ENCODE assay signal across 2 worm cellular contexts in the genomic region with DNA sequence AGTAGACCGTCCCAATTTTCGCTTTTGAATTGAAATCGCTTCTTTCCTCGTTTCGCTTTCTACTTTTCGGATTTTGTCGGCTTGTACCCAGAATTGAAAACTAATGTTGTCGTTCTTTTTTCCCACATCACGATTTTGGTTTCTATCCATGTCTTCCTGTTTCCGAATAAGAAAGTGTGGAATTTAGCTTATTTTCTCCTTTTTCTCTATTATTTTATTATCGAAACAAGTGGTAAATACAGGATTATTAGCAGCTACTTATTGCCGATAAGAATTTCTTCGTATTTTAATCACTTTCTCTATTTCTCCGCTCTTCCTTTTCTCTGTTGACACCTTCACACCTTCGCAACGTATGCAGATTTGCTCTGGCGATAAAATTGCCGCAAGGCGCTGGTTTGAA.
TF ChIP-seq lines count a peak whose summit lies in the region.

No protein-coding gene starts in this region.

TF ChIP-seq in whole organism, L1 larva, 84 proteins besides CTCF, POLR2A, EP300 and RAD21:
- TF ChIP-seq C04F5.9 (tag; optimal IDR thresholded peaks at IDR 0.05; lab: Kevin White, UChicago) = no peak
- no peak for TF ChIP-seq nhr-12 (tag; optimal IDR thresholded peaks at IDR 0.05; lab: Kevin White, UChicago)
- TF ChIP-seq ceh-82 (tag; optimal IDR thresholded peaks at IDR 0.05; lab: Kevin White, UChicago) = no peak
- TF ChIP-seq nhr-47 (tag; optimal IDR thresholded peaks at IDR 0.05; lab: Kevin White, UChicago) = no peak
- no peak for TF ChIP-seq dpl-1 (GFP tag; optimal IDR thresholded peaks at IDR 0.05; lab: Kevin White, UChicago)
- TF ChIP-seq blmp-1 (tag; optimal IDR thresholded peaks at IDR 0.05; lab: Kevin White, UChicago) = peak; percentile 25
- TF ChIP-seq efl-1 (optimal IDR thresholded peaks at IDR 0.05; lab: Kevin White, UChicago) = no peak
- TF ChIP-seq efl-1 (GFP tag; optimal IDR thresholded peaks at IDR 0.05 in 1 of 2; lab: Kevin White, UChicago) = peak in 1 of 2 experiments; percentile 62
- TF ChIP-seq snpc-4 (tag; optimal IDR thresholded peaks at IDR 0.05; lab: Kevin White, UChicago) = no peak
- TF ChIP-seq lin-15B (tag; optimal IDR thresholded peaks at IDR 0.05; lab: Kevin White, UChicago) = no peak
- no peak for TF ChIP-seq hpl-2 (GFP tag; optimal IDR thresholded peaks at IDR 0.05; lab: Kevin White, UChicago)

TF ChIP-seq in whole organism, L4 larva, 104 proteins besides CTCF, POLR2A, EP300 and RAD21:
- TF ChIP-seq aha-1 (tag; lab: Kevin White, UChicago) (peak; percentile 52), zip-11 (GFP tag; IDR thresholded peaks at IDR 0.05; lab: Robert Waterston, UW) (no peak), vab-7 (GFP tag; IDR thresholded peaks at IDR 0.05; lab: Robert Waterston, UW) (no peak)
TF ChIP-seq in whole organism, L4 larva: peak in this region for 1.
